Fruit fly (Drosophila melanogaster): ENCODE data around the gene CG5026.

Gene CG5026

dm6 chr3L:8956669-8957068 is 11.7 kb upstream of the CG5026 start, which contains the start of gene mRpL12 (continued):
- TF ChIP-seq corto (GFP tag; optimal IDR thresholded peaks at IDR 0.05), result no peak
- peak; percentile 30 for TF ChIP-seq BEAF-32 (GFP tag; optimal IDR thresholded peaks at IDR 0.05)
- TF ChIP-seq CG11723 (GFP tag; optimal IDR thresholded peaks at IDR 0.05), result no peak
- no peak for TF ChIP-seq D19B (GFP tag; optimal IDR thresholded peaks at IDR 0.05)
- TF ChIP-seq pho (GFP tag; optimal IDR thresholded peaks at IDR 0.05), result no peak
- no peak for TF ChIP-seq tio (GFP tag; optimal IDR thresholded peaks at IDR 0.05)
- no peak for TF ChIP-seq bsh (GFP tag; optimal IDR thresholded peaks at IDR 0.05)
- TF ChIP-seq Dip3 (GFP tag; optimal IDR thresholded peaks at IDR 0.05), result no peak
- TF ChIP-seq dmrt11E (tag; optimal IDR thresholded peaks at IDR 0.05), result no peak
- TF ChIP-seq Opbp (GFP tag; IDR thresholded peaks at IDR 0.05; ENCODE audit: partially characterized antibody), result peak; percentile 22; the same call in 1 of the 3 replicates
- no peak for TF ChIP-seq fd102C (GFP tag; optimal IDR thresholded peaks at IDR 0.05)
- TF ChIP-seq CG1603 (tag; optimal IDR thresholded peaks at IDR 0.05), result peak; percentile 54
- no peak for TF ChIP-seq CG17829 (tag; optimal IDR thresholded peaks at IDR 0.05)
- peak; percentile 34 for TF ChIP-seq HmgZ (tag; optimal IDR thresholded peaks at IDR 0.05)
- TF ChIP-seq CoRest (tag; optimal IDR thresholded peaks at IDR 0.05), result peak; percentile 19
- TF ChIP-seq CG16815 (GFP tag; optimal IDR thresholded peaks at IDR 0.05), result no peak
- TF ChIP-seq run (tag; optimal IDR thresholded peaks at IDR 0.05), result no peak
- TF ChIP-seq tup (GFP tag; optimal IDR thresholded peaks at IDR 0.05), result no peak
- TF ChIP-seq CG13424 (tag; optimal IDR thresholded peaks at IDR 0.05), result no peak
- TF ChIP-seq Dip2 (GFP tag; IDR thresholded peaks at IDR 0.05), result no peak
- peak; percentile 50; the same call in 2 of the 3 replicates for TF ChIP-seq HLH4C (GFP tag; IDR thresholded peaks at IDR 0.05; ENCODE audit: partially characterized antibody)
- no peak for TF ChIP-seq mld (GFP tag; IDR thresholded peaks at IDR 0.05; ENCODE audit: partially characterized antibody)
- TF ChIP-seq pan (optimal IDR thresholded peaks at IDR 0.05), result no peak
- TF ChIP-seq pan (GFP tag; optimal IDR thresholded peaks at IDR 0.05 in 1 of 2, IDR thresholded peaks at IDR 0.05 in 1 of 2), result no peak
- no peak for TF ChIP-seq wek (GFP tag; optimal IDR thresholded peaks at IDR 0.05)
- no peak for TF ChIP-seq ems (GFP tag; optimal IDR thresholded peaks at IDR 0.05)
- no peak for TF ChIP-seq Elba2 (GFP tag; optimal IDR thresholded peaks at IDR 0.05)
- no peak for TF ChIP-seq CG17385 (GFP tag; optimal IDR thresholded peaks at IDR 0.05)
- no peak for TF ChIP-seq CG15479 (GFP tag; optimal IDR thresholded peaks at IDR 0.05)
- TF ChIP-seq CG17802 (tag; optimal IDR thresholded peaks at IDR 0.05), result no peak
- TF ChIP-seq CG7963 (GFP tag; IDR thresholded peaks at IDR 0.05; ENCODE audit: partially characterized antibody), result peak; percentile 35; the same call in 1 of the 3 replicates
- TF ChIP-seq Antp (GFP tag; optimal IDR thresholded peaks at IDR 0.05), result no peak
- TF ChIP-seq Dp (GFP tag; optimal IDR thresholded peaks at IDR 0.05), result peak; percentile 52
- no peak for TF ChIP-seq CG33213 (GFP tag; optimal IDR thresholded peaks at IDR 0.05)
- no peak for TF ChIP-seq zen (tag; optimal IDR thresholded peaks at IDR 0.05)
- TF ChIP-seq CG42726 (GFP tag; IDR thresholded peaks at IDR 0.05; ENCODE audit: partially characterized antibody), result no peak
- TF ChIP-seq CG10147 (GFP tag; optimal IDR thresholded peaks at IDR 0.05), result no peak
- TF ChIP-seq CG8281 (tag; optimal IDR thresholded peaks at IDR 0.05), result no peak
- peak; percentile 23 for TF ChIP-seq CG2120 (GFP tag; optimal IDR thresholded peaks at IDR 0.05)
- no peak for TF ChIP-seq CG11085 (GFP tag; IDR thresholded peaks at IDR 0.05)
- TF ChIP-seq MESR4 (GFP tag; optimal IDR thresholded peaks at IDR 0.05), result peak; percentile 87
- TF ChIP-seq Atf3 (GFP tag; optimal IDR thresholded peaks at IDR 0.05), result no peak
- TF ChIP-seq ftz-f1 (GFP tag; optimal IDR thresholded peaks at IDR 0.05), result no peak
- TF ChIP-seq CG4730 (GFP tag; IDR thresholded peaks at IDR 0.05), result no peak
- no peak for TF ChIP-seq chif (GFP tag; optimal IDR thresholded peaks at IDR 0.05)
- TF ChIP-seq cwo (GFP tag; optimal IDR thresholded peaks at IDR 0.05), result no peak
- TF ChIP-seq CG10267 (tag; optimal IDR thresholded peaks at IDR 0.05), result peak; percentile 21
- TF ChIP-seq grn (GFP tag; optimal IDR thresholded peaks at IDR 0.05), result no peak
- no peak for TF ChIP-seq CG10321 (GFP tag; IDR thresholded peaks at IDR 0.05)
- TF ChIP-seq Gsc (GFP tag; IDR thresholded peaks at IDR 0.05), result no peak
